Worm (Caenorhabditis elegans): ENCODE data around the gene grl-19.

- TF ChIP-seq skn-1 (tag; optimal IDR thresholded peaks at IDR 0.05) (no peak), ztf-11 (tag; optimal IDR thresholded peaks at IDR 0.05) (no peak)
Measured at ce11 chrIV:291851-292367, 39.6 kb upstream of the grl-19 start.
